Worm (Caenorhabditis elegans) whole organism, L3 larva: ENCODE data around the gene nono-1.

ENCODE experiments used
- aly-2 ChIP-seq: fragments of 150-350 bp; optimal IDR thresholded peaks from 2 replicates; lab custom pipeline; 2014; ENCODE audit warnings: missing biosample characterization, missing genetic modification characterization
- ceh-9 ChIP-seq: sonication (generic microtip); optimal IDR thresholded peaks from 2 replicates; lab custom pipeline; 2018; ENCODE audit warnings: missing biosample characterization, missing genetic modification characterization
- mml-1 ChIP-seq: fragments of 150-350 bp; sonication (generic microtip); optimal IDR thresholded peaks from 3 replicates; lab custom pipeline; 2014; ENCODE audit warnings: missing biosample characterization, missing genetic modification characterization
- pha-4 ChIP-seq: fragments of 150-350 bp; optimal IDR thresholded peaks from 2 replicates; lab custom pipeline; 2014; ENCODE audit warnings: missing biosample characterization, missing genetic modification reagents, missing genetic modification characterization
- skn-1 ChIP-seq: fragments of 150-350 bp; optimal IDR thresholded peaks from 2 replicates; lab custom pipeline; 2014; ENCODE audit warnings: missing biosample characterization, missing genetic modification characterization
- snpc-4 ChIP-seq: fragments of 150-350 bp; optimal IDR thresholded peaks from 2 replicates; lab custom pipeline; 2014; ENCODE audit warnings: missing biosample characterization, missing genetic modification characterization
- tbx-2 ChIP-seq: sonication (generic microtip); optimal IDR thresholded peaks from 2 replicates; lab custom pipeline; 2016; ENCODE audit warnings: mild to moderate bottlenecking, missing genetic modification characterization, missing compliant biosample characterization
- unc-39 ChIP-seq: sonication (generic microtip); optimal IDR thresholded peaks from 4 replicates; lab custom pipeline; 2017; ENCODE audit warnings: missing biosample characterization, missing genetic modification characterization
- zag-1 ChIP-seq: fragments of 150-350 bp; optimal IDR thresholded peaks from 2 replicates; lab custom pipeline; 2014; ENCODE audit warnings: missing biosample characterization, missing genetic modification characterization
- ztf-11 ChIP-seq: fragments of 150-350 bp; optimal IDR thresholded peaks from 2 replicates; lab custom pipeline; 2014; ENCODE audit warnings: missing biosample characterization, missing genetic modification characterization

DNA sequence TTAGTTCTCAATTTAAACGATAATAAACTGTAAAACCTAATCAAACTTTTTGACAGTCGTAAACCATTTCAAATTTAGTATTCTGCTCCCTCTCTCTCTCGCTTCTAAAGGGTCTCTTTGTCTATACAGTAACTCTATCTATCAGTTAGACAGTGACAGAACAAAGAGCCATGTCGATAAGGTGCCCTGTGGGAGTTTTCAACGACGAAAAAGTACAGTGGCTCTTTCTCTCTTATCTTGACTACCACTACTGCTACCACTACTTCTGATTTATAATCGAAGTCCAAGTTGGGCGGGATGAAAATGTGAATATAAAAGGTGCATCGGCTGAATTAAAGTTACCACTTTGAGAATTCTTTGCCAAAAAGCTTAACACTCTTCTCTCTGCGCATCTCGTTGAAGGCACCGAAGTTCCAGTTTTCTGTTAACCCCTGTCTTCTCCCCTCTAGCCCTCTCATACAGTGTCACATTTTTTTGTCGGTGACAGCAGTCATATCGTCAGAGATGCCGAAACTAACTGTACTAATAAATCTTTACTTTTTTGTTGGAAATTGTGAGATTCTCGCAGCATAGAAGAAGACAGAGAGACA lies 7.2 kb downstream of the nono-1 start:
- no peak for TF ChIP-seq mml-1 (tag; lab: Kevin White, UChicago)
- no peak for TF ChIP-seq snpc-4 (tag; lab: Kevin White, UChicago)
- no peak for TF ChIP-seq ceh-9 (tag; lab: Kevin White, UChicago)
- no peak for TF ChIP-seq pha-4 (tag; lab: Kevin White, UChicago)
- no peak for TF ChIP-seq tbx-2 (tag; lab: Kevin White, UChicago)
- no peak for TF ChIP-seq skn-1 (tag; lab: Kevin White, UChicago)
- TF ChIP-seq zag-1: no peak
- no peak for TF ChIP-seq unc-39 (tag; lab: Kevin White, UChicago)
- no peak for TF ChIP-seq aly-2 (tag; lab: Kevin White, UChicago)
- no peak for TF ChIP-seq ztf-11 (tag; lab: Kevin White, UChicago)
